Worm (Caenorhabditis elegans) whole organism, L4/young adult: ENCODE measurements around the gene R02D5.3.

Source experiments
- W03F9.2 ChIP-seq: fragments of 150-350 bp; optimal IDR thresholded peaks from 2 replicates; lab custom pipeline; 2014; ENCODE audit warnings: missing biosample characterization, missing genetic modification characterization
- dao-5 ChIP-seq: sonication (generic microtip); optimal IDR thresholded peaks from 2 replicates; lab custom pipeline; 2016; ENCODE audit warnings: missing genotype, missing genetic modification characterization, moderate library complexity, missing compliant biosample characterization
- him-1 ChIP-seq: sonication (generic microtip); optimal IDR thresholded peaks from 2 replicates; lab custom pipeline; 2016; ENCODE audit warnings: missing genotype, missing genetic modification reagents, missing genetic modification characterization, missing compliant biosample characterization

DNA sequence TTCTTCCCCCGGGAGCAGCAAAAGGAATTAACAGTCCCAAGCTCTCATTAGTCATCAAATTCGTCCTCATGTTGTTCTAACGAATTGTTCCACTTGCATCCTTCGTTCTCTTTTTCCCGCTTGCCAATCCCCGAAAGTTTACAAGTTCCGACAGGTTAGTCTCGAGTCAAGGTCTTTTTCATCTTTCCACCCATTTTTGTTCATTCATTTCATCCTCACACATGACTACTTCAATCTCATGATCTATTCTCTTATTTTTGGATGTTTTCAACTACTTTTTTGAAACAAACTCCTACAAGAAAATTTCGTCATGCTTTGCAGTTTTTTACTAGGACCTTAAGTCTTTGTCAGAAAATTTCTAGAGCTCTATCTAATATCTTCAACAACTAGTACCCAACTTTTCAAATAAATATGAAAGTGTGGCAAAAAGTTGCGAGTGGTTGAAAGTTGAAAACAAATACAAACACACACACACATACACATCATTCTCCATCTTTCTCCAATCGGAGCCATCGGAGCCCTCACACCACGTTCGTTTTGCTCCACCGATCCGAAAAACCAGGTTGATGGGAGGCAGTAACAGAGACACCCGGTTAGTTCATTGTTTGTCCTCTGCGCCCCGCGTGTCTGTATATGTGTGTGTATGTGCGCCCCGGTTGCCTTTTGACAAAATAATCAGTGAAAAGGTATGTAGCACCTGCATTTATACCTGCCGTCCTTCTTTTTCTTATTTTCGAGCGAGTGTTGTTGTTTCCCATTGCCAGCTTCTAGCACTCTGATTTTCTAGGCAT is 16.3 kb downstream of the R02D5.3 start:
- TF ChIP-seq dao-5 = no peak
- no peak for TF ChIP-seq W03F9.2
- TF ChIP-seq him-1 (tag; lab: Kevin White, UChicago) = no peak
